Fruit fly (Drosophila melanogaster): ENCODE measurements around the gene Dph4.

The Dph4 gene

DNA sequence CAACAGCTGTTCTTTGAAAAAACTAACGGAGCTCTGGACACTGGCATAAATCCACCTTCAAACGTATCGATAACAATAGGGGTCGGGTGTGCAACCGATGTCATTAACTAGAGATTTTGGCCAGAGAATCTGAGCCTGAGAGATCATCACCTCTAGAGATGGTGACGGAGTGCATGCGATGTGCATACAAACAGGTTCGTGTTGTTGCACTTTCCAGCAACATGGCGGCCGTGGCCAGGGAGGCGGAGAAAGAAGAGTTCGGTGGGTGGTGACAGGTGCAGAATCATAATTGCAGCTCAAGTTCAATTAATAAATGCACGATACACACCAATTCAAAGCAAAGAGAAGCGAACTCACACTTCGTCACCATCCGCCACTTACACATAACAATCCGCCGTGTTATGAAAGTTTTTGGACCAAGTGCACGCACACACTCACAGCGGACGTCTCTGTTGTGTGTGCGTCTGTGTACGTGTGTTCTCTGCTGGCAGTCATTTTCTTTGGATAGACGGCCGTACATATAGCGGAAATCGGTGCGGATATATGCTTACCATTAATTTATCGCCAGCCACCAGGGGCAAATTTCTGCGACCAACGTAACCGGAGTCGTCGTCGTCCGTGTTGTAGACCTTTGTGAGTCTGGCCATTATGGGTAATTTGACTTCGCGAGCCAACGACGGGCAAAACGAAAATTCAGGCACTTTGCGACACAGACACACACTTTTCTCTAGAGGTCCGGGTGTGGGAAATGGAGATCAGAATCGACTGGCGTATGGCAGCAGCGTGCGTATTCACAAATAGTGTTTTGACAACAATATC is 35.3 kb upstream of the Dph4 start (continued):
- no peak for TF ChIP-seq hth (optimal IDR thresholded peaks at IDR 0.05)
- peak; percentile 1 for TF ChIP-seq ERR (GFP tag; optimal IDR thresholded peaks at IDR 0.05)
- peak; percentile 31; the same call in 1 of the 2 replicates for TF ChIP-seq vvl (GFP tag; IDR thresholded peaks at IDR 0.05)
- TF ChIP-seq sisA (GFP tag; IDR thresholded peaks at IDR 0.05) = 0 out of 2 replicates have a peak, but pooled peaks have one; percentile 25
- no peak for TF ChIP-seq gce (GFP tag; IDR thresholded peaks at IDR 0.05)
- TF ChIP-seq Sin3A (optimal IDR thresholded peaks at IDR 0.05) = no peak
- TF ChIP-seq HLH4C (GFP tag; IDR thresholded peaks at IDR 0.05; ENCODE audit: partially characterized antibody) = no peak
- no peak for TF ChIP-seq CG2889 (GFP tag; IDR thresholded peaks at IDR 0.05)
- TF ChIP-seq CG13296 (GFP tag; optimal IDR thresholded peaks at IDR 0.05) = peak; percentile 12
- no peak for TF ChIP-seq CG7839 (tag; optimal IDR thresholded peaks at IDR 0.05)
- no peak for TF ChIP-seq CG11695 (GFP tag; IDR thresholded peaks at IDR 0.05)
- no peak for TF ChIP-seq Nf-YA (GFP tag; IDR thresholded peaks at IDR 0.05)
- no peak for TF ChIP-seq CG7928 (GFP tag; optimal IDR thresholded peaks at IDR 0.05)
- TF ChIP-seq knrl (GFP tag; IDR thresholded peaks at IDR 0.05; ENCODE audit: partially characterized antibody) = peak; percentile 36; the same call in 2 of the 3 replicates

DNA sequence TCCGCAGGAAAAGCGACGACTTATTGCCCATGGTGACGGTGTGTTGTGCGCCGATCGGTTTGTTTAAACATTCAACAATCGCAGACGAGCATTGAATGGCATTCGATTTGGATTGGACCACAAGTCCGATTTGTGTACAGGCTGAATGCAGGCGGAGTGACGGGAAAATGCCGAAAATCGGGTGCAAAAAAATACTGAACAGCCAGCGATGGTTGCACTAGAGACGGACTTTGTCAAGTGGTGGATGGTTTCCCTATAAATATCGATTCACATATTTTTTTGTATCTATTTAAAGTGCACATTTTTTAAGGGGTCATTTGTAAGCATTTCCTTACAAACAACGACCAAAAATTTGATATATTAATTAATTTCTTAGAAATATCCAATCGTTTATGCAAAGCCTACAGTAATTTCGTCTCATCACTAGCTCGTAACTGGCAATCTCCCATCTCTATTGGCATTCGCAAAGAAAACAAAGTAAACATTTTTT is 30.8 kb upstream of the Dph4 start, which contains the start of the genes elm and MED27:
Gene elm, minus strand, starts transcription at position 170 of the 490 bp plus-strand sequence.
Gene MED27, plus strand, starts transcription at position 448 of the 490 bp plus-strand sequence.
- TF ChIP-seq stc (GFP tag; IDR thresholded peaks at IDR 0.05) (peak; percentile 75), otp (GFP tag; IDR thresholded peaks at IDR 0.05) (peak; percentile 86), seq (GFP tag; IDR thresholded peaks at IDR 0.05) (peak; percentile 85), Eip74EF (GFP tag; optimal IDR thresholded peaks at IDR 0.05) (peak in 1 of 2 experiments; percentile 64), dysf (GFP tag; IDR thresholded peaks at IDR 0.05) (peak; percentile 94), D (optimal IDR thresholded peaks at IDR 0.05) (no peak), D (GFP tag; optimal IDR thresholded peaks at IDR 0.05) (peak; percentile 77), trem (tag; optimal IDR thresholded peaks at IDR 0.05) (peak; percentile 90), MTF-1 (GFP tag; optimal IDR thresholded peaks at IDR 0.05; ENCODE audit: borderline replicate concordance) (peak; percentile 68), trh (GFP tag; optimal IDR thresholded peaks at IDR 0.05) (peak; percentile 92), cwo (GFP tag; optimal IDR thresholded peaks at IDR 0.05) (peak; percentile 76), pho (GFP tag; optimal IDR thresholded peaks at IDR 0.05) (peak; percentile 94), schlank (tag; optimal IDR thresholded peaks at IDR 0.05) (peak; percentile 53), CG15696 (tag; optimal IDR thresholded peaks at IDR 0.05) (peak; percentile 97), CG18619 (GFP tag; optimal IDR thresholded peaks at IDR 0.05) (peak; percentile 86), Poxn (GFP tag; IDR thresholded peaks at IDR 0.05) (peak; percentile 69; the same call in 1 of the 2 replicates), Gug (GFP tag; IDR thresholded peaks at IDR 0.05) (peak; percentile 96), CG12155 (GFP tag; optimal IDR thresholded peaks at IDR 0.05) (peak; percentile 94), Ssrp (tag; optimal IDR thresholded peaks at IDR 0.05) (peak; percentile 94), CG12744 (GFP tag; optimal IDR thresholded peaks at IDR 0.05) (peak; percentile 86), Ada2b (GFP tag; IDR thresholded peaks at IDR 0.05) (peak; percentile 92), nerfin-2 (GFP tag; IDR thresholded peaks at IDR 0.05; ENCODE audit: partially characterized antibody) (peak; percentile 88), ssp (GFP tag; IDR thresholded peaks at IDR 0.05) (peak; percentile 91), tin (GFP tag; optimal IDR thresholded peaks at IDR 0.05) (peak; percentile 96), Dek (tag; optimal IDR thresholded peaks at IDR 0.05) (peak; percentile 89), CG6683 (GFP tag; optimal IDR thresholded peaks at IDR 0.05) (peak; percentile 52), CG17829 (tag; optimal IDR thresholded peaks at IDR 0.05) (peak; percentile 94), CG17186 (GFP tag; optimal IDR thresholded peaks at IDR 0.05) (peak; percentile 82), Rx (GFP tag; IDR thresholded peaks at IDR 0.05) (peak; percentile 87), CG9817 (tag; optimal IDR thresholded peaks at IDR 0.05) (peak; percentile 96), nom (GFP tag; optimal IDR thresholded peaks at IDR 0.05) (peak; percentile 58), Ets97D (GFP tag; optimal IDR thresholded peaks at IDR 0.05) (peak; percentile 91), mirr (GFP tag; optimal IDR thresholded peaks at IDR 0.05) (peak; percentile 51), Asciz (GFP tag; optimal IDR thresholded peaks at IDR 0.05) (peak; percentile 67), dpn (GFP tag; optimal IDR thresholded peaks at IDR 0.05) (peak; percentile 95 to 96)
